Worm (Caenorhabditis elegans) whole organism, midembryonic: ENCODE results near the gene F40H3.2.

Source experiments
- T22C8.4 ChIP-seq: fragments of 200-800 bp; sonication (Bioruptor generic); IDR thresholded peaks from 2 replicates; pipeline ENCODE4 v1.3.6; 2022; ENCODE audit warnings: missing genetic modification characterization, missing compliant biosample characterization
- flt-1 ChIP-seq: fragments of 200-800 bp; sonication (Bioruptor generic); IDR thresholded peaks from 2 replicates; pipeline ENCODE4 v1.3.6; 2022; ENCODE audit warnings: missing genetic modification characterization, missing compliant biosample characterization
- klf-2 ChIP-seq: fragments of 200-800 bp; sonication (Bioruptor generic); conservative IDR thresholded peaks from 2 replicates; pipeline ENCODE4 v1.3.6; 2022; ENCODE audit warnings: missing genetic modification reagents, missing genetic modification characterization, missing compliant biosample characterization
- med-1 ChIP-seq: sonication (generic microtip); optimal IDR thresholded peaks from 2 replicates; lab custom pipeline; 2017; ENCODE audit warnings: missing genetic modification characterization, mild to moderate bottlenecking, missing compliant biosample characterization, antibody characterized with exemption, missing genetic modification reagents; ENCODE audit not compliant: insufficient read depth
- ref-1 ChIP-seq: fragments of 200-800 bp; sonication (Bioruptor generic); conservative IDR thresholded peaks from 2 replicates; pipeline ENCODE4 v1.3.6; 2022; ENCODE audit warnings: missing genetic modification reagents, missing genetic modification characterization, missing compliant biosample characterization
- tab-1 ChIP-seq: fragments of 200-800 bp; sonication (Bioruptor generic); IDR thresholded peaks from 2 replicates; pipeline ENCODE4 v1.3.6; 2022; ENCODE audit warnings: missing genetic modification characterization, missing compliant biosample characterization
- ztf-23 ChIP-seq: fragments of 200-800 bp; sonication (Bioruptor generic); IDR thresholded peaks from 2 replicates; pipeline ENCODE4 v1.3.6; 2022; ENCODE audit warnings: missing genetic modification reagents, missing genetic modification characterization, missing compliant biosample characterization

ce11 chrII:6191293-6191692 lies 17.8 kb downstream of the F40H3.2 start, which contains the start of gene fkh-8:
- TF ChIP-seq ref-1 (no peak), ztf-23 (GFP tag; lab: Robert Waterston, UW) (no peak), tab-1 (GFP tag; lab: Robert Waterston, UW) (no peak), med-1 (GFP tag; lab: Kevin White, UChicago) (no peak), klf-2 (GFP tag; lab: Robert Waterston, UW) (no peak), flt-1 (GFP tag; lab: Robert Waterston, UW) (no peak), T22C8.4 (GFP tag; lab: Robert Waterston, UW) (no peak)
